Fruit fly (Drosophila melanogaster) whole organism, embryonic: Measurements from ENCODE around the gene Adgf-B.

ENCODE experiments used
- C15 ChIP-seq: fragments of 200-800 bp; sonication (Bioruptor generic); IDR thresholded peaks from 3 replicates; pipeline ENCODE4 v1.3.6; 2022; ENCODE audit warnings: missing biosample characterization, missing genetic modification characterization
- CG10366 ChIP-seq: fragments of 200-800 bp; sonication (Bioruptor generic); IDR thresholded peaks from 2 replicates; pipeline ENCODE4 v1.3.6; 2022; ENCODE audit warnings: missing biosample characterization, missing genetic modification characterization
- CG10543 ChIP-seq: fragments of 200-800 bp; sonication (Bioruptor generic); optimal IDR thresholded peaks from 3 replicates; lab custom pipeline; 2017; ENCODE audit warnings: missing biosample characterization, mild to moderate bottlenecking, missing genetic modification characterization, moderate library complexity
- CG11398 ChIP-seq: fragments of 200-800 bp; sonication (Bioruptor generic); optimal IDR thresholded peaks from 2 replicates; lab custom pipeline; 2016; ENCODE audit warnings: missing biosample characterization, missing genetic modification characterization
- CG12071 ChIP-seq: fragments of 200-800 bp; sonication (Bioruptor generic); optimal IDR thresholded peaks from 3 replicates; lab custom pipeline; 2018; ENCODE audit warnings: missing biosample characterization, mild to moderate bottlenecking, missing genetic modification characterization
- CG12236 ChIP-seq: fragments of 200-800 bp; sonication (Bioruptor generic); optimal IDR thresholded peaks from 2 replicates; lab custom pipeline; 2016; ENCODE audit warnings: missing biosample characterization, missing genetic modification characterization
- CG15696 ChIP-seq: fragments of 200-800 bp; sonication (Bioruptor generic); optimal IDR thresholded peaks from 2 replicates; lab custom pipeline; 2019; ENCODE audit warnings: missing biosample characterization, mild to moderate bottlenecking, missing genetic modification characterization, moderate library complexity
- CG17568 ChIP-seq: fragments of 200-800 bp; sonication (Bioruptor generic); optimal IDR thresholded peaks from 2 replicates; lab custom pipeline; 2018; ENCODE audit warnings: missing biosample characterization, mild to moderate bottlenecking, missing genetic modification characterization, moderate library complexity
- CG18764 ChIP-seq: fragments of 200-800 bp; sonication (Bioruptor generic); optimal IDR thresholded peaks from 3 replicates; lab custom pipeline; 2016; ENCODE audit warnings: missing biosample characterization, missing genetic modification characterization
- CG2120 ChIP-seq: fragments of 200-800 bp; sonication (Bioruptor generic); optimal IDR thresholded peaks from 3 replicates; lab custom pipeline; 2016; ENCODE audit warnings: missing biosample characterization, missing genetic modification characterization
- CG2712 ChIP-seq: fragments of 200-800 bp; optimal IDR thresholded peaks from 3 replicates; lab custom pipeline; 2019; ENCODE audit warnings: missing biosample characterization, mild to moderate bottlenecking, missing genetic modification characterization, moderate library complexity
- CG30020 ChIP-seq: fragments of 200-800 bp; optimal IDR thresholded peaks from 2 replicates; lab custom pipeline; 2019; ENCODE audit warnings: missing biosample characterization, mild to moderate bottlenecking, missing genetic modification characterization, moderate library complexity
- CG32767 ChIP-seq: fragments of 200-800 bp; sonication (Bioruptor generic); IDR thresholded peaks from 2 replicates; pipeline ENCODE4 v1.3.6; 2022; ENCODE audit warnings: missing biosample characterization, missing genetic modification characterization
- CG33557 ChIP-seq: fragments of 200-800 bp; sonication (Bioruptor generic); optimal IDR thresholded peaks from 2 replicates; lab custom pipeline; 2019; ENCODE audit warnings: missing biosample characterization, mild to moderate bottlenecking, missing genetic modification characterization, moderate library complexity
- CG4282 ChIP-seq: fragments of 200-800 bp; sonication (Bioruptor generic); optimal IDR thresholded peaks from 2 replicates; lab custom pipeline; 2016; ENCODE audit warnings: missing biosample characterization, missing genetic modification characterization
- CG8089 ChIP-seq: fragments of 200-800 bp; sonication (Bioruptor generic); optimal IDR thresholded peaks from 3 replicates; lab custom pipeline; 2016; ENCODE audit warnings: missing biosample characterization, missing genetic modification characterization
- CG8281 ChIP-seq: fragments of 200-800 bp; sonication (Bioruptor generic); optimal IDR thresholded peaks from 2 replicates; lab custom pipeline; 2018; ENCODE audit warnings: missing biosample characterization, mild to moderate bottlenecking, missing genetic modification characterization, moderate library complexity
- CG9437 ChIP-seq: fragments of 200-800 bp; sonication (Bioruptor generic); optimal IDR thresholded peaks from 2 replicates; lab custom pipeline; 2018; ENCODE audit warnings: missing biosample characterization, mild to moderate bottlenecking, missing genetic modification characterization
- CG9876 ChIP-seq: fragments of 200-800 bp; sonication (Bioruptor generic); optimal IDR thresholded peaks from 2 replicates; lab custom pipeline; 2016; ENCODE audit warnings: missing biosample characterization, missing genetic modification characterization
- CoRest ChIP-seq: fragments of 200-800 bp; sonication (Bioruptor generic); optimal IDR thresholded peaks from 3 replicates; lab custom pipeline; 2018; ENCODE audit warnings: missing biosample characterization, mild to moderate bottlenecking, missing genetic modification characterization, moderate library complexity
- CrebB ChIP-seq: fragments of 200-800 bp; sonication (Bioruptor generic); optimal IDR thresholded peaks from 3 replicates; lab custom pipeline; 2018; ENCODE audit warnings: missing biosample characterization, mild to moderate bottlenecking, missing genetic modification characterization
- D19A ChIP-seq: fragments of 200-800 bp; optimal IDR thresholded peaks from 3 replicates; lab custom pipeline; 2019; ENCODE audit warnings: missing biosample characterization, mild to moderate bottlenecking, missing genetic modification characterization, moderate library complexity
- Ets65A ChIP-seq: fragments of 200-800 bp; sonication (Bioruptor generic); peaks from one replicate; lab custom pipeline; 2016; ENCODE audit warnings: missing biosample characterization, missing genetic modification characterization
- Hr39 ChIP-seq: fragments of >200 bp; optimal IDR thresholded peaks from 2 replicates; lab custom pipeline; 2017
- Kr ChIP-seq: fragments of 200-800 bp; sonication (Bioruptor generic); optimal IDR thresholded peaks from 2 replicates; lab custom pipeline; 2017; ENCODE audit warnings: missing biosample characterization, mild to moderate bottlenecking, missing genetic modification characterization
- Mes4 ChIP-seq: fragments of 200-800 bp; sonication (Bioruptor generic); optimal IDR thresholded peaks from 2 replicates; lab custom pipeline; 2016; ENCODE audit warnings: missing biosample characterization, missing genetic modification characterization
- Myb ChIP-seq: fragments of 200-800 bp; sonication (Bioruptor generic); optimal IDR thresholded peaks from 2 replicates; lab custom pipeline; 2016; ENCODE audit warnings: missing biosample characterization, missing genetic modification characterization
- Neu2 ChIP-seq: fragments of 200-800 bp; sonication (Bioruptor generic); optimal IDR thresholded peaks from 3 replicates; lab custom pipeline; 2016; ENCODE audit warnings: missing biosample characterization, missing genetic modification characterization, borderline replicate concordance
- Side ChIP-seq: fragments of 200-800 bp; sonication (Bioruptor generic); optimal IDR thresholded peaks from 2 replicates; lab custom pipeline; 2016; ENCODE audit warnings: missing biosample characterization, missing genetic modification characterization
- TFAM ChIP-seq: fragments of 200-800 bp; sonication (Bioruptor generic); optimal IDR thresholded peaks from 2 replicates; lab custom pipeline; 2017; ENCODE audit warnings: missing biosample characterization, missing genetic modification characterization, inconsistent platforms
- Tbp ChIP-seq: fragments of >200 bp; optimal IDR thresholded peaks from 2 replicates; lab custom pipeline; 2018; ENCODE audit warnings: missing biosample characterization, missing genetic modification characterization
- abd-A ChIP-seq: fragments of 200-800 bp; sonication (Bioruptor generic); optimal IDR thresholded peaks from 3 replicates; lab custom pipeline; 2019; ENCODE audit warnings: missing biosample characterization, mild to moderate bottlenecking, missing genetic modification characterization, moderate library complexity
- ap ChIP-seq: fragments of 200-800 bp; sonication (Bioruptor generic); IDR thresholded peaks from 2 replicates; pipeline ENCODE4 v1.3.6; 2022; ENCODE audit warnings: missing biosample characterization, missing genetic modification characterization
- ara ChIP-seq: fragments of 200-800 bp; sonication (Bioruptor generic); IDR thresholded peaks from 2 replicates; pipeline ENCODE4 v1.3.6; 2022; ENCODE audit warnings: missing biosample characterization, missing genetic modification characterization
- ash1 ChIP-seq: fragments of 200-800 bp; sonication (Bioruptor generic); optimal IDR thresholded peaks from 2 replicates; lab custom pipeline; 2018; ENCODE audit warnings: missing biosample characterization, mild to moderate bottlenecking, missing genetic modification characterization
- crp ChIP-seq, 2 experiments: fragments of 200-800 bp; sonication (Bioruptor generic); optimal IDR thresholded peaks; 2 replicates in 1 of 2; 3 replicates in 1 of 2; lab custom pipeline; 2017; ENCODE audit warnings: missing biosample characterization in 2 of 2, missing genetic modification characterization in 2 of 2, mild to moderate bottlenecking in 1 of 2, moderate library complexity in 1 of 2
- dati ChIP-seq: fragments of 200-800 bp; sonication (Bioruptor generic); IDR thresholded peaks from 2 replicates; pipeline ENCODE4 v1.3.6; 2022; ENCODE audit warnings: missing biosample characterization, missing genetic modification characterization
- dm ChIP-seq: fragments of 200-800 bp; sonication (Bioruptor generic); optimal IDR thresholded peaks from 3 replicates; lab custom pipeline; 2016; ENCODE audit warnings: missing biosample characterization, missing genetic modification characterization
- jigr1 ChIP-seq: fragments of 200-800 bp; sonication (Bioruptor generic); IDR thresholded peaks from 3 replicates; pipeline ENCODE4 v1.3.6; 2022; ENCODE audit warnings: missing biosample characterization, missing genetic modification characterization
- lmd ChIP-seq: fragments of 200-800 bp; sonication (Bioruptor generic); IDR thresholded peaks from 2 replicates; pipeline ENCODE4 v1.3.6; 2022; ENCODE audit warnings: missing biosample characterization, missing genetic modification characterization
- pnt ChIP-seq: fragments of 200-800 bp; sonication (Bioruptor generic); optimal IDR thresholded peaks from 3 replicates; lab custom pipeline; 2016; ENCODE audit warnings: missing biosample characterization, missing genetic modification characterization
- run ChIP-seq: fragments of 200-800 bp; sonication (Bioruptor generic); optimal IDR thresholded peaks from 3 replicates; lab custom pipeline; 2018; ENCODE audit warnings: missing biosample characterization, mild to moderate bottlenecking, missing genetic modification characterization
- slp2 ChIP-seq: fragments of 200-800 bp; sonication (Bioruptor generic); optimal IDR thresholded peaks from 2 replicates; lab custom pipeline; 2016; ENCODE audit warnings: missing biosample characterization, missing genetic modification characterization
- sr ChIP-seq: fragments of 200-800 bp; sonication (Bioruptor generic); IDR thresholded peaks from 3 replicates; pipeline ENCODE4 v1.3.6; 2022; ENCODE audit warnings: missing biosample characterization, missing genetic modification characterization
- ttk ChIP-seq: fragments of 200-800 bp; sonication (Bioruptor generic); IDR thresholded peaks from 2 replicates; pipeline ENCODE4 v2.1.2; 2022; ENCODE audit warnings: missing biosample characterization, missing genetic modification characterization
- tup ChIP-seq: fragments of 200-800 bp; sonication (Bioruptor generic); optimal IDR thresholded peaks from 2 replicates; lab custom pipeline; 2016; ENCODE audit warnings: missing biosample characterization, mild to moderate bottlenecking, missing genetic modification characterization, moderate library complexity
- twi ChIP-seq: fragments of 200-800 bp; optimal IDR thresholded peaks from 2 replicates; lab custom pipeline; 2019; ENCODE audit warnings: missing biosample characterization, mild to moderate bottlenecking, missing genetic modification characterization, moderate library complexity
- vfl ChIP-seq: fragments of 200-800 bp; sonication (Bioruptor generic); optimal IDR thresholded peaks from 2 replicates; lab custom pipeline; 2016; ENCODE audit warnings: missing biosample characterization, missing genetic modification characterization
- vvl ChIP-seq: fragments of 200-800 bp; sonication (Bioruptor generic); IDR thresholded peaks from 2 replicates; pipeline ENCODE4 v1.3.6; 2022; ENCODE audit warnings: missing biosample characterization, missing genetic modification characterization
- yki ChIP-seq: fragments of >200 bp; optimal IDR thresholded peaks from 3 replicates; lab custom pipeline; 2018

Adgf-B gene

dm6 chr3L:17757156-17758083 is 7.0 kb upstream of the Adgf-B start (continued):
- TF ChIP-seq CG9876 (GFP tag; lab: Kevin White, UChicago): no peak
- peak; percentile 78 for TF ChIP-seq vvl (GFP tag; lab: Robert Waterston, UW)
- TF ChIP-seq CG8089: peak; percentile 65
- TF ChIP-seq CoRest (tag; lab: Kevin White, UChicago): peak; percentile 88
- peak; percentile 94 for TF ChIP-seq CG2712 (tag; lab: Kevin White, UChicago)
- peak in 1 of 2 experiments; percentile 33 for TF ChIP-seq crp (GFP tag; optimal IDR thresholded peaks at IDR 0.05; lab: Kevin White, UChicago)
- no peak for TF ChIP-seq abd-A (tag; lab: Kevin White, UChicago)
- TF ChIP-seq vfl (GFP tag; lab: Kevin White, UChicago): no peak
- no peak for TF ChIP-seq CG11398 (GFP tag; lab: Kevin White, UChicago)
- TF ChIP-seq D19A: peak; percentile 88
- peak; percentile 32 for TF ChIP-seq slp2 (GFP tag; lab: Kevin White, UChicago)
- no peak for TF ChIP-seq C15 (GFP tag; lab: Robert Waterston, UW)
- no peak for TF ChIP-seq CG17568
- peak; percentile 49; the same call in 1 of the 2 replicates for TF ChIP-seq CG10366
- TF ChIP-seq Hr39 (lab: Kevin White, UChicago): no peak
- TF ChIP-seq CG18764 (GFP tag; lab: Kevin White, UChicago): peak; percentile 55
- TF ChIP-seq CG10543 (GFP tag; lab: Kevin White, UChicago): peak; percentile 6
- peak; percentile 59 for TF ChIP-seq Mes4 (GFP tag; lab: Kevin White, UChicago)
- TF ChIP-seq CG32767 (GFP tag; lab: Robert Waterston, UW): peak; percentile 58; the same call in 1 of the 2 replicates
- peak; percentile 35; the same call in 1 of the 3 replicates for TF ChIP-seq jigr1 (GFP tag; lab: Robert Waterston, UW)
- TF ChIP-seq ash1: no peak
- no peak for TF ChIP-seq CG12071 (GFP tag; lab: Kevin White, UChicago)
- peak; percentile 89 for TF ChIP-seq twi (tag; lab: Kevin White, UChicago)
- peak; percentile 51 for TF ChIP-seq pnt (GFP tag; lab: Kevin White, UChicago)
- peak; percentile 52 for TF ChIP-seq CG30020 (tag; lab: Kevin White, UChicago)
- TF ChIP-seq Neu2 (GFP tag; lab: Kevin White, UChicago): no peak
- TF ChIP-seq Myb (GFP tag; lab: Kevin White, UChicago): no peak
- 0 out of 2 replicates have a peak, but pooled peaks have one; percentile 5 for TF ChIP-seq dati (GFP tag; lab: Robert Waterston, UW)
- TF ChIP-seq dm: peak; percentile 60
- peak; percentile 90 for TF ChIP-seq CG33557 (GFP tag; lab: Kevin White, UChicago)
- TF ChIP-seq ara (GFP tag; lab: Robert Waterston, UW): peak; percentile 70
- TF ChIP-seq CG8281: peak; percentile 45
- no peak for TF ChIP-seq yki (lab: Kevin White, UChicago)
- TF ChIP-seq Kr: peak; percentile 73
- TF ChIP-seq CG12236 (GFP tag; lab: Kevin White, UChicago): peak; percentile 55
- peak; percentile 39 for TF ChIP-seq TFAM (GFP tag; lab: Kevin White, UChicago)
- peak; percentile 57 for TF ChIP-seq lmd (GFP tag; lab: Robert Waterston, UW)
- TF ChIP-seq CG4282 (GFP tag; lab: Kevin White, UChicago): peak; percentile 68
- TF ChIP-seq ap (GFP tag; lab: Robert Waterston, UW): peak; percentile 47; the same call in 1 of the 2 replicates
- no peak for TF ChIP-seq tup (GFP tag; lab: Kevin White, UChicago)
- TF ChIP-seq Tbp (GFP tag; lab: Kevin White, UChicago): no peak
- TF ChIP-seq Ets65A (GFP tag; lab: Kevin White, UChicago): peak; percentile 75
- TF ChIP-seq run (tag; lab: Kevin White, UChicago): peak; percentile 67
- TF ChIP-seq CG15696 (tag; lab: Kevin White, UChicago): peak; percentile 91
- TF ChIP-seq ttk: peak; percentile 47; the same call in 1 of the 2 replicates
- no peak for TF ChIP-seq CrebB (tag; lab: Kevin White, UChicago)
- TF ChIP-seq sr (GFP tag; lab: Robert Waterston, UW): no peak
- peak; percentile 30 for TF ChIP-seq CG2120 (GFP tag; lab: Kevin White, UChicago)
- peak; percentile 74 for TF ChIP-seq CG9437 (GFP tag; lab: Kevin White, UChicago)
- TF ChIP-seq Side (GFP tag; lab: Kevin White, UChicago): peak; percentile 52
